Worm (Caenorhabditis elegans) whole organism, L2 larva: Measurements from ENCODE around the gene gst-7.
A peak's percentile ranks its signal among the peaks of the same experiment; 100 is the strongest.
"Not testable (repeated sequence)": the region's sequence is repeated elsewhere in the genome, so short reads cannot be mapped to it uniquely, and the experiment has no call there.

Source experiments
- C34F6.9 ChIP-seq: fragments of 150-350 bp; optimal IDR thresholded peaks from 2 replicates; lab custom pipeline; 2014; ENCODE audit warnings: missing biosample characterization, missing genetic modification characterization
- R02D3.7 ChIP-seq: fragments of 150-350 bp; optimal IDR thresholded peaks from 2 replicates; lab custom pipeline; 2014; ENCODE audit warnings: missing biosample characterization, missing genetic modification characterization
- Y55F3AM.14 ChIP-seq: fragments of 200-800 bp; sonication (Bioruptor generic); optimal IDR thresholded peaks from 2 replicates; lab custom pipeline; 2018; ENCODE audit warnings: mild to moderate bottlenecking, missing genetic modification characterization, missing compliant biosample characterization
- ZK546.5 ChIP-seq: sonication (generic microtip); optimal IDR thresholded peaks from 2 replicates; lab custom pipeline; 2017; ENCODE audit warnings: missing biosample characterization, missing genetic modification characterization
- alr-1 ChIP-seq: fragments of 150-350 bp; optimal IDR thresholded peaks from 2 replicates; lab custom pipeline; 2014; ENCODE audit warnings: missing biosample characterization, missing genetic modification characterization
- aly-2 ChIP-seq: fragments of 150-350 bp; optimal IDR thresholded peaks from 2 replicates; lab custom pipeline; 2014; ENCODE audit warnings: missing biosample characterization, missing genetic modification characterization
- ama-1 ChIP-seq: fragments of 150-350 bp; optimal IDR thresholded peaks from 2 replicates; lab custom pipeline; 2018; ENCODE audit warnings: inconsistent platforms
- blmp-1 ChIP-seq: sonication (generic microtip); optimal IDR thresholded peaks from 2 replicates; lab custom pipeline; 2017; ENCODE audit warnings: missing genetic modification characterization, mild to moderate bottlenecking, missing compliant biosample characterization, antibody characterized with exemption, moderate library complexity; ENCODE audit not compliant: insufficient read depth
- ceh-16 ChIP-seq: fragments of 150-350 bp; optimal IDR thresholded peaks from 2 replicates; lab custom pipeline; 2014; ENCODE audit warnings: missing biosample characterization, missing genetic modification characterization
- ceh-82 ChIP-seq: fragments of 150-350 bp; optimal IDR thresholded peaks from 2 replicates; lab custom pipeline; 2014; ENCODE audit warnings: missing biosample characterization, missing genetic modification characterization
- crh-2 ChIP-seq: sonication (generic microtip); optimal IDR thresholded peaks from 2 replicates; lab custom pipeline; 2017; ENCODE audit warnings: missing biosample characterization, missing genetic modification characterization
- dmd-4 ChIP-seq: sonication (generic microtip); optimal IDR thresholded peaks from 2 replicates; lab custom pipeline; 2017; ENCODE audit warnings: missing biosample characterization, missing genetic modification characterization
- elt-1 ChIP-seq: fragments of 150-350 bp; optimal IDR thresholded peaks from 2 replicates; lab custom pipeline; 2014; ENCODE audit warnings: missing biosample characterization, missing genetic modification characterization
- elt-3 ChIP-seq: sonication (generic microtip); optimal IDR thresholded peaks from 2 replicates; lab custom pipeline; 2017; ENCODE audit warnings: missing biosample characterization, missing genetic modification characterization
- fos-1 ChIP-seq: fragments of 150-350 bp; optimal IDR thresholded peaks from 2 replicates; lab custom pipeline; 2014; ENCODE audit warnings: missing biosample characterization, missing genetic modification characterization
- gmeb-1 ChIP-seq: fragments of 150-350 bp; optimal IDR thresholded peaks from 2 replicates; lab custom pipeline; 2014; ENCODE audit warnings: missing biosample characterization, missing genetic modification characterization
- lin-11 ChIP-seq: fragments of 150-350 bp; sonication (generic microtip); optimal IDR thresholded peaks from 2 replicates; lab custom pipeline; 2014; ENCODE audit warnings: missing biosample characterization, missing genetic modification characterization, inconsistent platforms, mixed read lengths
- lin-13 ChIP-seq: fragments of 150-350 bp; optimal IDR thresholded peaks from 2 replicates; lab custom pipeline; 2014; ENCODE audit warnings: missing biosample characterization, missing genetic modification reagents, missing genetic modification characterization
- lin-39 ChIP-seq: fragments of 150-350 bp; optimal IDR thresholded peaks from 2 replicates; lab custom pipeline; 2014; ENCODE audit warnings: missing biosample characterization, missing genetic modification reagents, missing genetic modification characterization
- lsy-2 ChIP-seq, 2 experiments: fragments of 150-350 bp in 1 of 2; sonication (generic microtip) in 1 of 2; optimal IDR thresholded peaks; 2 replicates each; lab custom pipeline; 2014 to 2017; ENCODE audit warnings: missing biosample characterization in 2 of 2, missing genetic modification characterization in 2 of 2
- mab-5 ChIP-seq: fragments of 150-350 bp; optimal IDR thresholded peaks from 2 replicates; lab custom pipeline; 2014; ENCODE audit warnings: missing biosample characterization, missing genetic modification characterization
- mdl-1 ChIP-seq, 2 experiments: fragments of 150-350 bp in 1 of 2; sonication (generic microtip) in 1 of 2; optimal IDR thresholded peaks; 2 replicates each; lab custom pipeline; 2017; ENCODE audit warnings: missing biosample characterization in 2 of 2, missing genetic modification characterization in 2 of 2
- nhr-10 ChIP-seq: sonication (generic microtip); optimal IDR thresholded peaks from 2 replicates; lab custom pipeline; 2017; ENCODE audit warnings: missing biosample characterization, missing genetic modification characterization
- nhr-11 ChIP-seq: fragments of 150-350 bp; optimal IDR thresholded peaks from 2 replicates; lab custom pipeline; 2014; ENCODE audit warnings: missing biosample characterization, missing genetic modification characterization
- nhr-12 ChIP-seq: fragments of 150-350 bp; optimal IDR thresholded peaks from 2 replicates; lab custom pipeline; 2014; ENCODE audit warnings: missing biosample characterization, missing genetic modification characterization
- nhr-129 ChIP-seq: fragments of 150-350 bp; optimal IDR thresholded peaks from 2 replicates; lab custom pipeline; 2014; ENCODE audit warnings: missing biosample characterization, missing genetic modification characterization
- nhr-23 ChIP-seq: fragments of 150-350 bp; optimal IDR thresholded peaks from 2 replicates; lab custom pipeline; 2014; ENCODE audit warnings: missing biosample characterization, missing genetic modification reagents, missing genetic modification characterization
- nhr-237 ChIP-seq: fragments of 150-350 bp; optimal IDR thresholded peaks from 2 replicates; lab custom pipeline; 2014; ENCODE audit warnings: missing biosample characterization, missing genetic modification characterization
- nhr-25 ChIP-seq: fragments of 150-350 bp; sonication (generic microtip); optimal IDR thresholded peaks from 3 replicates; lab custom pipeline; 2014; ENCODE audit warnings: missing biosample characterization, missing genetic modification characterization
- nhr-77 ChIP-seq: fragments of 150-350 bp; optimal IDR thresholded peaks from 2 replicates; lab custom pipeline; 2014; ENCODE audit warnings: missing biosample characterization, missing genetic modification characterization
- peb-1 ChIP-seq: fragments of 150-350 bp; optimal IDR thresholded peaks from 2 replicates; lab custom pipeline; 2014; ENCODE audit warnings: missing biosample characterization, missing genetic modification characterization
- sem-4 ChIP-seq: fragments of 150-350 bp; optimal IDR thresholded peaks from 2 replicates; lab custom pipeline; 2014; ENCODE audit warnings: missing biosample characterization, missing genetic modification reagents, missing genetic modification characterization
- skn-1 ChIP-seq: sonication (generic microtip); optimal IDR thresholded peaks from 2 replicates; lab custom pipeline; 2017; ENCODE audit warnings: missing biosample characterization, missing genetic modification characterization
- sma-9 ChIP-seq, 2 experiments: fragments of 150-350 bp in 1 of 2; sonication (generic microtip) in 1 of 2; optimal IDR thresholded peaks; 2 replicates each; lab custom pipeline; 2014 to 2016; ENCODE audit warnings: missing genetic modification characterization in 2 of 2, mild to moderate bottlenecking in 1 of 2, missing biosample characterization in 1 of 2, missing compliant biosample characterization in 1 of 2, missing genetic modification reagents in 1 of 2, moderate library complexity in 1 of 2
- snpc-4 ChIP-seq: fragments of 150-350 bp; optimal IDR thresholded peaks from 2 replicates; lab custom pipeline; 2014; ENCODE audit warnings: missing biosample characterization, missing genetic modification characterization
- unc-39 ChIP-seq: fragments of 150-350 bp; optimal IDR thresholded peaks from 2 replicates; lab custom pipeline; 2014; ENCODE audit warnings: missing biosample characterization, missing genetic modification characterization
- unc-55 ChIP-seq: fragments of 150-350 bp; sonication (generic microtip); optimal IDR thresholded peaks from 3 replicates; lab custom pipeline; 2014; ENCODE audit warnings: missing biosample characterization, missing genetic modification reagents, missing genetic modification characterization
- unc-62 ChIP-seq: fragments of 150-350 bp; optimal IDR thresholded peaks from 2 replicates; lab custom pipeline; 2014; ENCODE audit warnings: missing biosample characterization, missing genetic modification reagents, missing genetic modification characterization
- zag-1 ChIP-seq: fragments of 150-350 bp; optimal IDR thresholded peaks from 2 replicates; lab custom pipeline; 2014; ENCODE audit warnings: missing biosample characterization, missing genetic modification characterization
- ztf-1 ChIP-seq: fragments of 200-800 bp; sonication (Bioruptor generic); conservative IDR thresholded peaks from 2 replicates; pipeline ENCODE4 v1.3.6; 2022; ENCODE audit warnings: missing genetic modification characterization, missing compliant biosample characterization
- ztf-4 ChIP-seq: fragments of 150-350 bp; optimal IDR thresholded peaks from 2 replicates; lab custom pipeline; 2014; ENCODE audit warnings: missing biosample characterization, missing genetic modification characterization

gst-7 gene

DNA sequence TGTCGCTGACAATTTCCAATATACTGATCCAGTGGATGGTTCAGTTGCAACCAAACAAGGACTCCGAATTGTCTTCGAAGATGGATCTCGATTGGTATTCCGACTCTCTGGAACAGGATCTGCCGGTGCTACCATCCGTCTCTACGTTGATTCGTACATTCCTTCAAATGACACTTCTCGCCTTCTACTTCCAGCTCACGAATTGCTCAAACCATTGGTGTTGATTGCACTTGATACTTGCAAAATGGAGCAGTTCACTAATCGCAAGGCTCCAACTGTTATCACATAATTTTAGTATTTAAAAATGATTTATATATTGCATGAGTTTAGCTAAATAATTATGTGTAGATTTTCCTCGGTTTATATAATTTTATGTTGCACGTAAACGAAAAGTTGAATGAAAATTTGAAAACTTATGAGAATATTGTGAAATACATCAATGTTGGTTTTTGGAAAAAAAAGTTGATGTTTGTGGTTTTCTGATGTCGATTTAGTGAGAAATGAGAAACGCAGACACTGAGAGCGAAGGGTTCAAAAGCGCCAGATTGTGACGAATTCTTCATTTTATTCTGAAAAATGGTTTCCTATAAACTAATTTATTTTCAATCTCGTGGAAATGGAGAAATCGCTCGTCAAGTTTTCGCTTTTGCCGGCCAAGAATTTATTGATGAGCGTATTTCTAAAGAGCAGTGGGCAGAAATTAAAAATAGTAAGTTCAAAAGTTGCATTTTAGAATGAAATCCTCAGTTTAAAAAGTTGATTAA is 9.3 kb downstream of the gst-7 start, which contains the start of gene gst-9 (continued):
- TF ChIP-seq nhr-237 (tag; lab: Kevin White, UChicago) (no peak), unc-62 (GFP tag; lab: Kevin White, UChicago) (no peak), lsy-2 (tag; optimal IDR thresholded peaks at IDR 0.05; lab: Kevin White, UChicago) (peak in 1 of 2 experiments; percentile 51), ceh-82 (no peak), aly-2 (tag; lab: Kevin White, UChicago) (no peak), snpc-4 (no peak), alr-1 (tag; lab: Kevin White, UChicago) (no peak), zag-1 (tag; lab: Kevin White, UChicago) (no peak), fos-1 (tag; lab: Kevin White, UChicago) (no peak), mab-5 (tag; lab: Kevin White, UChicago) (no peak), crh-2 (tag; lab: Kevin White, UChicago) (peak; percentile 61), peb-1 (tag; lab: Kevin White, UChicago) (no peak), elt-1 (tag; lab: Kevin White, UChicago) (no peak), nhr-23 (tag; lab: Kevin White, UChicago) (no peak), lin-39 (tag; lab: Kevin White, UChicago) (no peak), nhr-10 (tag; lab: Kevin White, UChicago) (no peak), ceh-16 (tag; lab: Kevin White, UChicago) (no peak), C34F6.9 (tag; lab: Kevin White, UChicago) (no peak), mdl-1 (tag; optimal IDR thresholded peaks at IDR 0.05; lab: Kevin White, UChicago) (no peak), ama-1 (lab: Kevin White, UChicago) (peak; percentile 81)
- TF ChIP-seq, all 48 proteins: peak for 10

DNA sequence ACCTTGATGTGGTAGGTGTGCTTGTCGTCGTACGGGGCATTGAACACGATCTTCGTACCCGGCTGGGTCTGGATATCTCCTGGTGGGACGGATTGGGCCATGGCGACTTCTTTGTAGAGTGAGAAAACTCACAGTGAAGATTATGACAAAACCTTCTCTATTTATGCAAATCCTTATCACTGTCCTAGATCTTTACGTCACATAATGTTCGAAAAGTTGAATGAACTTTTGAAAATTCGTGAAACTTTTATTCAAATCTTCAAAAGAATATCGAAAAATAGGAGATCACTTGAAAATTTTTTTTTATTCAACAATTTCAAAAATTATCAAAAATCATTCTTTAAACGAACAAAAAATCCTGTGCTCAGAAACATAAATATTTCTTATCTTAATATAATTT is 10.7 kb downstream of the gst-7 start, which contains the start of gene msp-33:
TSS of gene msp-33 (minus strand) at position 101 of the 400 bp plus-strand sequence.
- TF ChIP-seq blmp-1 (tag; lab: Kevin White, UChicago) (no peak), lsy-2 (tag; optimal IDR thresholded peaks at IDR 0.05; lab: Kevin White, UChicago) (no peak), nhr-10 (tag; lab: Kevin White, UChicago) (no peak), skn-1 (no peak), crh-2 (tag; lab: Kevin White, UChicago) (no peak), fos-1 (tag; lab: Kevin White, UChicago) (no peak), R02D3.7 (no peak), nhr-23 (tag; lab: Kevin White, UChicago) (no peak), gmeb-1 (tag; lab: Kevin White, UChicago) (no peak), Y55F3AM.14 (GFP tag; lab: Kevin White, UChicago) (no peak), dmd-4 (no peak), sma-9 (GFP tag; optimal IDR thresholded peaks at IDR 0.05; lab: Kevin White, UChicago) (no peak), sma-9 (tag; optimal IDR thresholded peaks at IDR 0.05; lab: Kevin White, UChicago) (no peak), ceh-16 (tag; lab: Kevin White, UChicago) (no peak), nhr-25 (no peak), elt-3 (tag; lab: Kevin White, UChicago) (no peak), ztf-4 (no peak), unc-39 (tag; lab: Kevin White, UChicago) (no peak), ama-1 (lab: Kevin White, UChicago) (no peak)

DNA sequence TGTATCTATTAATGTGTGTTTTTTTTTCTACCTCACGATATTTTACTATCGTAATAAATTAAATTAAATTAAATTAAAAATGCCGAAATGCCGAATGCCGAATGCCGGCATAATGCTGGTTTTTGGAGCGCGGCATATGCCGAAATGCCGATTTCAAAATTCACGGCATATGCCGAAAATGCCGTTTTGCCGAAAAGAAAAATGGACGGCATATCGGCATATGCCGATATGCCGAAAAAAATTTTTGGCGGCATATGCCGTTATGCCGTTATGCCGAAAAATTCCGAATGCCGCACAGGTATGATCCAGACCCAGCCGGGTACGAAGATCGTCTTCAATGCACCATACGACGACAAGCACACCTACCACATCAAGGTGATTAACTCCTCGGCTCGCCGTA is 16.7 kb downstream of the gst-7 start, which contains the start of gene msp-32:
TSS of gene msp-32 (plus strand) at position 301 of the 400 bp plus-strand sequence.
- TF ChIP-seq lin-39 (tag; lab: Kevin White, UChicago); nhr-11; zag-1 (tag; lab: Kevin White, UChicago): not testable (repeated sequence)

DNA sequence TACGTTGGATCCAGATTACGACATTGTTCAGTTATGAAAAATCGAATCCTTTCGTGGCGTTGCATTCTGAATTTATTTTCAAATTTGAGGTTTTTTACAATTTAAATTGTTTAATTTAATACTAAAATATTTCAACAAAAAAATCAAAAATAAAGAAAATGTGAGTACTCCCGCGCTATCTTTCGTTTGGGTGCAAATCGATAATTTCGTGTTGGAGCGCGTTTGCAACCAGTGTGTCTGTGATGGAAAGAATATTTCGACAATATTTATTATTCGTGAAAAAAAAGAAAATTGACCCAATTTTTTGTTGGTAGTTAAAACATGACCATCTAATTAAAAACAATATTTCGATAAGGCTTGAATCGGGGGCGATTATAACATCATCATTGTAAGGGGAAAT is 20.2 kb downstream of the gst-7 start, which contains the start of gene R05F9.9:
TSS of gene R05F9.9 (minus strand) at position 66 of the 400 bp plus-strand sequence.
- TF ChIP-seq ztf-1 (GFP tag; lab: Robert Waterston, UW) = no peak
- no peak for TF ChIP-seq nhr-77 (tag; lab: Kevin White, UChicago)
- TF ChIP-seq Y55F3AM.14 (GFP tag; lab: Kevin White, UChicago) = no peak
- peak; percentile 2 for TF ChIP-seq nhr-129 (tag; lab: Kevin White, UChicago)
- TF ChIP-seq nhr-11 = no peak
- TF ChIP-seq sem-4 (tag; lab: Kevin White, UChicago) = no peak
- peak; percentile 70 for TF ChIP-seq unc-55
- TF ChIP-seq ama-1 (lab: Kevin White, UChicago) = peak; percentile 62
- TF ChIP-seq dmd-4 = no peak
- peak; percentile 72 for TF ChIP-seq crh-2 (tag; lab: Kevin White, UChicago)
- no peak for TF ChIP-seq aly-2 (tag; lab: Kevin White, UChicago)
- no peak for TF ChIP-seq zag-1 (tag; lab: Kevin White, UChicago)
- no peak for TF ChIP-seq nhr-23 (tag; lab: Kevin White, UChicago)
- TF ChIP-seq gmeb-1 (tag; lab: Kevin White, UChicago) = peak; percentile 15
- no peak for TF ChIP-seq nhr-12
- no peak for TF ChIP-seq lin-11
- TF ChIP-seq unc-62 (GFP tag; lab: Kevin White, UChicago) = no peak
- peak in 1 of 2 experiments; percentile 74 for TF ChIP-seq lsy-2 (tag; optimal IDR thresholded peaks at IDR 0.05; lab: Kevin White, UChicago)
- TF ChIP-seq ZK546.5 (tag; lab: Kevin White, UChicago) = no peak
- no peak for TF ChIP-seq R02D3.7
- no peak for TF ChIP-seq elt-1 (tag; lab: Kevin White, UChicago)
- no peak for TF ChIP-seq elt-3 (tag; lab: Kevin White, UChicago)
- no peak for TF ChIP-seq fos-1 (tag; lab: Kevin White, UChicago)
- TF ChIP-seq skn-1 = no peak
- TF ChIP-seq C34F6.9 (tag; lab: Kevin White, UChicago) = peak; percentile 67
- TF ChIP-seq lin-13 (GFP tag; lab: Kevin White, UChicago) = peak; percentile 16
- peak; percentile 82 for TF ChIP-seq ztf-4
- TF ChIP-seq lin-39 (tag; lab: Kevin White, UChicago) = no peak
